Fruit fly (Drosophila melanogaster) whole organism, embryonic: ENCODE results near the gene CG17732.

Experiments
- Asciz ChIP-seq: fragments of 200-800 bp; sonication (Bioruptor generic); optimal IDR thresholded peaks from 2 replicates; lab custom pipeline; 2017; ENCODE audit warnings: missing biosample characterization, mild to moderate bottlenecking, missing genetic modification characterization, missing genetic modification reagents
- Blimp-1 ChIP-seq: fragments of 200-800 bp; sonication (Bioruptor generic); optimal IDR thresholded peaks from 3 replicates; lab custom pipeline; 2018; ENCODE audit warnings: missing biosample characterization, missing genetic modification characterization, mild to moderate bottlenecking, moderate library complexity, missing genetic modification reagents
- CG10543 ChIP-seq: fragments of 200-800 bp; sonication (Bioruptor generic); optimal IDR thresholded peaks from 3 replicates; lab custom pipeline; 2017; ENCODE audit warnings: missing biosample characterization, mild to moderate bottlenecking, missing genetic modification characterization, moderate library complexity
- CG11695 ChIP-seq: fragments of 200-800 bp; sonication (Bioruptor generic); IDR thresholded peaks from 3 replicates; pipeline ENCODE4 v1.3.6; 2022; ENCODE audit warnings: missing biosample characterization, missing genetic modification characterization
- CG12219 ChIP-seq: fragments of 200-800 bp; sonication (Bioruptor generic); optimal IDR thresholded peaks from 3 replicates; lab custom pipeline; 2018; ENCODE audit warnings: missing biosample characterization, mild to moderate bottlenecking, missing genetic modification characterization
- CG12942 ChIP-seq: fragments of 200-800 bp; sonication (Bioruptor generic); optimal IDR thresholded peaks from 3 replicates; lab custom pipeline; 2016; ENCODE audit warnings: missing biosample characterization, missing genetic modification characterization
- CG13624 ChIP-seq: fragments of 200-800 bp; sonication (Bioruptor generic); optimal IDR thresholded peaks from 2 replicates; lab custom pipeline; 2016; ENCODE audit warnings: missing biosample characterization, missing genetic modification characterization
- CG14050 ChIP-seq: fragments of 200-800 bp; sonication (Bioruptor generic); IDR thresholded peaks from 3 replicates; pipeline ENCODE4 v1.3.6; 2022; ENCODE audit warnings: missing biosample characterization, missing genetic modification characterization
- CG14965 ChIP-seq: fragments of 200-800 bp; sonication (Bioruptor generic); optimal IDR thresholded peaks from 2 replicates; lab custom pipeline; 2016; ENCODE audit warnings: missing biosample characterization, missing genetic modification characterization, borderline replicate concordance
- CG1603 ChIP-seq: fragments of 200-800 bp; sonication (Bioruptor generic); optimal IDR thresholded peaks from 2 replicates; lab custom pipeline; 2019; ENCODE audit warnings: missing biosample characterization, mild to moderate bottlenecking, missing genetic modification characterization, moderate library complexity
- CG16779 ChIP-seq: fragments of 200-800 bp; sonication (Bioruptor generic); IDR thresholded peaks from 2 replicates; pipeline ENCODE4 v1.3.6; 2022; ENCODE audit warnings: missing biosample characterization, missing genetic modification characterization
- CG16815 ChIP-seq: fragments of 200-800 bp; sonication (Bioruptor generic); optimal IDR thresholded peaks from 3 replicates; lab custom pipeline; 2017; ENCODE audit warnings: missing biosample characterization, mild to moderate bottlenecking, missing genetic modification characterization
- CG18599 ChIP-seq: fragments of 200-800 bp; sonication (Bioruptor generic); optimal IDR thresholded peaks from 3 replicates; lab custom pipeline; 2017; ENCODE audit warnings: missing biosample characterization, missing genetic modification characterization, mild to moderate bottlenecking, moderate library complexity, missing genetic modification reagents
- CG2129 ChIP-seq: fragments of 200-800 bp; sonication (Bioruptor generic); IDR thresholded peaks from 2 replicates; pipeline ENCODE4 v1.3.6; 2022; ENCODE audit warnings: missing biosample characterization, missing genetic modification characterization; ENCODE audit not compliant: partially characterized antibody
- CG2199 ChIP-seq: fragments of 200-800 bp; sonication (Bioruptor generic); IDR thresholded peaks from 3 replicates; pipeline ENCODE4 v1.3.6; 2022; ENCODE audit warnings: missing biosample characterization, missing genetic modification characterization
- CG2678 ChIP-seq: fragments of 200-800 bp; sonication (Bioruptor generic); optimal IDR thresholded peaks from 3 replicates; lab custom pipeline; 2019; ENCODE audit warnings: missing biosample characterization, mild to moderate bottlenecking, missing genetic modification characterization, moderate library complexity
- CG2875 ChIP-seq: fragments of 200-800 bp; sonication (Bioruptor generic); optimal IDR thresholded peaks from 2 replicates; lab custom pipeline; 2017; ENCODE audit warnings: missing biosample characterization, mild to moderate bottlenecking, missing genetic modification characterization, missing genetic modification reagents
- CG32532 ChIP-seq: fragments of 200-800 bp; sonication (Bioruptor generic); IDR thresholded peaks from 2 replicates; pipeline ENCODE4 v1.3.6; 2022; ENCODE audit warnings: missing biosample characterization, missing genetic modification characterization
- CG3407 ChIP-seq: fragments of 200-800 bp; sonication (Bioruptor generic); optimal IDR thresholded peaks from 2 replicates; lab custom pipeline; 2018; ENCODE audit warnings: missing biosample characterization, mild to moderate bottlenecking, missing genetic modification characterization
- CG4424 ChIP-seq: fragments of 200-800 bp; sonication (Bioruptor generic); optimal IDR thresholded peaks from 3 replicates; lab custom pipeline; 2016; ENCODE audit warnings: missing biosample characterization, missing genetic modification characterization
- CG4820 ChIP-seq: fragments of 200-800 bp; sonication (Bioruptor generic); optimal IDR thresholded peaks from 3 replicates; lab custom pipeline; 2016; ENCODE audit warnings: missing biosample characterization, missing genetic modification characterization
- CG7357 ChIP-seq: fragments of 200-800 bp; sonication (Bioruptor generic); IDR thresholded peaks from 3 replicates; pipeline ENCODE4 v1.3.6; 2022; ENCODE audit warnings: missing biosample characterization, missing genetic modification characterization
- CG8089 ChIP-seq: fragments of 200-800 bp; sonication (Bioruptor generic); optimal IDR thresholded peaks from 3 replicates; lab custom pipeline; 2016; ENCODE audit warnings: missing biosample characterization, missing genetic modification characterization
- CkIIα-i1 ChIP-seq: fragments of 200-800 bp; sonication (Bioruptor generic); IDR thresholded peaks from 2 replicates; pipeline ENCODE4 v1.3.6; 2022; ENCODE audit warnings: missing biosample characterization, missing genetic modification characterization
- Eip74EF ChIP-seq, 2 experiments: fragments of 200-800 bp in 1 of 2; fragments of >200 bp in 1 of 2; sonication (Bioruptor generic) in 1 of 2; optimal IDR thresholded peaks; 2 replicates each; lab custom pipeline; 2017 to 2019; ENCODE audit warnings: missing biosample characterization in 2 of 2, missing genetic modification characterization in 2 of 2, mild to moderate bottlenecking in 1 of 2, moderate library complexity in 1 of 2
- Lpt ChIP-seq: fragments of >200 bp; optimal IDR thresholded peaks from 2 replicates; lab custom pipeline; 2018; ENCODE audit warnings: missing biosample characterization, missing genetic modification characterization
- MTF-1 ChIP-seq: fragments of 200-800 bp; sonication (Bioruptor generic); optimal IDR thresholded peaks from 2 replicates; lab custom pipeline; 2018; ENCODE audit warnings: missing biosample characterization, mild to moderate bottlenecking, missing genetic modification characterization, borderline replicate concordance
- Pdp1 ChIP-seq, 2 experiments: fragments of 200-800 bp; sonication (Bioruptor generic); optimal IDR thresholded peaks; 3 replicates each; lab custom pipeline; 2016; ENCODE audit warnings: missing biosample characterization in 2 of 2, missing genetic modification characterization in 2 of 2, mild to moderate bottlenecking in 1 of 2, moderate library complexity in 1 of 2
- Ptx1 ChIP-seq: fragments of 200-800 bp; sonication (Bioruptor generic); IDR thresholded peaks from 2 replicates; pipeline ENCODE4 v1.3.6; 2022; ENCODE audit warnings: missing biosample characterization, missing genetic modification characterization
- Ravus ChIP-seq: fragments of 200-800 bp; sonication (Bioruptor generic); IDR thresholded peaks from 2 replicates; pipeline ENCODE4 v1.3.6; 2022; ENCODE audit warnings: missing biosample characterization, missing genetic modification characterization
- Xbp1 ChIP-seq: fragments of 200-800 bp; sonication (Bioruptor generic); optimal IDR thresholded peaks from 3 replicates; lab custom pipeline; 2016; ENCODE audit warnings: missing biosample characterization, mild to moderate bottlenecking, missing genetic modification characterization
- bowl ChIP-seq: fragments of 200-800 bp; sonication (Bioruptor generic); IDR thresholded peaks from 2 replicates; pipeline ENCODE4 v1.3.6; 2022; ENCODE audit warnings: missing biosample characterization, missing genetic modification characterization
- croc ChIP-seq: fragments of 200-800 bp; sonication (Bioruptor generic); conservative IDR thresholded peaks from 3 replicates; pipeline ENCODE4 v1.3.6; 2022; ENCODE audit warnings: missing biosample characterization, missing genetic modification characterization
- da ChIP-seq: fragments of 200-800 bp; sonication (Bioruptor generic); optimal IDR thresholded peaks from 2 replicates; lab custom pipeline; 2016; ENCODE audit warnings: missing biosample characterization, missing genetic modification characterization
- eve ChIP-seq, 2 experiments: fragments of >200 bp; optimal IDR thresholded peaks; 2 replicates each; lab custom pipeline; 2017; ENCODE audit warnings: missing biosample characterization in 2 of 2, missing genetic modification characterization in 2 of 2
- jumu ChIP-seq: fragments of 200-800 bp; sonication (Bioruptor generic); optimal IDR thresholded peaks from 3 replicates; lab custom pipeline; 2016; ENCODE audit warnings: missing biosample characterization, missing genetic modification characterization
- klu ChIP-seq: fragments of 200-800 bp; sonication (Bioruptor generic); IDR thresholded peaks from 2 replicates; pipeline ENCODE4 v1.3.6; 2022; ENCODE audit warnings: missing biosample characterization, missing genetic modification characterization
- nmo ChIP-seq: fragments of 200-800 bp; sonication (Bioruptor generic); optimal IDR thresholded peaks from 2 replicates; lab custom pipeline; 2018; ENCODE audit warnings: missing biosample characterization, mild to moderate bottlenecking, missing genetic modification characterization, moderate library complexity
- odd ChIP-seq: fragments of 200-800 bp; sonication (Bioruptor generic); optimal IDR thresholded peaks from 2 replicates; lab custom pipeline; 2017; ENCODE audit warnings: missing biosample characterization, mild to moderate bottlenecking, missing genetic modification characterization
- peb ChIP-seq: fragments of 200-800 bp; sonication (Bioruptor generic); IDR thresholded peaks from 2 replicates; pipeline ENCODE4 v1.3.6; 2022; ENCODE audit warnings: missing biosample characterization, missing genetic modification characterization
- prd ChIP-seq, 3 experiments: fragments of >200 bp in 2 of 3; fragments of 200-800 bp in 1 of 3; sonication (Bioruptor generic) in 1 of 3; optimal IDR thresholded peaks in 2 of 3; IDR thresholded peaks in 1 of 3; 2 replicates in 2 of 3; 3 replicates in 1 of 3; pipeline versions ENCODE4 v1.3.6 to Lab custom; 2017 to 2022; ENCODE audit warnings: missing biosample characterization in 1 of 3, missing genetic modification characterization in 1 of 3
- repo ChIP-seq: fragments of 200-800 bp; sonication (Bioruptor generic); optimal IDR thresholded peaks from 2 replicates; lab custom pipeline; 2016; ENCODE audit warnings: missing biosample characterization, missing genetic modification characterization
- schlank ChIP-seq: fragments of 200-800 bp; sonication (Bioruptor generic); optimal IDR thresholded peaks from 2 replicates; lab custom pipeline; 2018; ENCODE audit warnings: missing biosample characterization, mild to moderate bottlenecking, missing genetic modification characterization
- sima ChIP-seq: fragments of 200-800 bp; sonication (Bioruptor generic); optimal IDR thresholded peaks from 2 replicates; lab custom pipeline; 2016; ENCODE audit warnings: missing biosample characterization, missing genetic modification characterization
- stwl ChIP-seq: fragments of 200-800 bp; sonication (Bioruptor generic); optimal IDR thresholded peaks from 3 replicates; lab custom pipeline; 2018; ENCODE audit warnings: missing biosample characterization, mild to moderate bottlenecking, missing genetic modification characterization, moderate library complexity
- tup ChIP-seq: fragments of 200-800 bp; sonication (Bioruptor generic); optimal IDR thresholded peaks from 2 replicates; lab custom pipeline; 2016; ENCODE audit warnings: missing biosample characterization, mild to moderate bottlenecking, missing genetic modification characterization, moderate library complexity
- z ChIP-seq: fragments of 200-800 bp; sonication (Bioruptor generic); IDR thresholded peaks from 3 replicates; pipeline ENCODE4 v1.3.6; 2022; ENCODE audit warnings: missing biosample characterization, missing genetic modification characterization
- zf30C ChIP-seq: fragments of 200-800 bp; sonication (Bioruptor generic); optimal IDR thresholded peaks from 3 replicates; lab custom pipeline; 2018; ENCODE audit warnings: missing biosample characterization, mild to moderate bottlenecking, missing genetic modification characterization

Gene CG17732

DNA sequence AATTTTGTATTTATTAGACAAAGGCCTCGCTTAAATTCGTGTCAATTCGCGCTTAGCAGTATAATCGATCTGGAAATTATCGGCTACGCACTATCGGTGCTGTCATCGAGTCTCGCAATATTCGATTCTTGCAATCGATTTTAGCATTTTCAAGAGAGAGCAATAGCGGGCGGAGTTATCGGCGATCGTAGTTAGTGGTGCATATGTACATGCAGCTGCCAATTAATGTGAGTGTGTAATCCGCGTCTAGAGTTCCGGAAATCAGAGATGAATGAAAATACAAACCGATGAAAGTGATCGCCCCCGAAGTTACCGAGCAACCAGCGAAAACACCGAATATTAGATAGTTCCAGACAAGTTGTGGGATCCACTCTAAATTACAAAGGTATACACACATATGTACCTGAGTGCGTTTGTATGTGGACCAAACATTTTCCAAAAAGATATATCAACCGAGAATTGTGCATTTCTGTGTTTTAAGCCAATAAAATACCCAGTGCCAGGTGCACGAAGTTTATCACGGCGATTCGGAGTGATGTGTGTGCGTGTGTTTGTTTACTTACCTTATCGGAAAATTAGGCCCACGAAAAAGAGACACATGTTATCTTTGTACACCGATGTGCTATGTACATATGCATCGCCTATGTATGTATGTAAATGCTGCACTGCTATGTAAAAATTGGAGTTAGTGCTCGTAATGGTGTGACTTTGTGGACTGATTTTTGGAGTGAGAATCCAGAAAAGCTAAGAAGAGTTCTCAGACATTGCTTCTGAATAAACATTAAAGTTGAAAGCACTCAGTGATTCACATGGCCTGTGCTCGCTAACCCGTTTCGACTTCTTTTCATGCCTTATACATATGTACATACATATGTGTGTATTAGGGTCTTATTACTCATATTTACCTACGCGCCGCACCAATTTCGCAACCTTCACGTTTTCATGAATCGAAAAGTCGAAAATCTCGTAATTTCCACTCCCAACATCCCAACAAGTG lies 25.1 kb downstream of the CG17732 start (continued):
- TF ChIP-seq CG8089 (peak; percentile 25), CG10543 (no peak), z (GFP tag; lab: Robert Waterston, UW) (peak; percentile 53; the same call in 1 of the 3 replicates), Ravus (no peak), CG14965 (GFP tag; lab: Kevin White, UChicago) (no peak), jumu (GFP tag; lab: Kevin White, UChicago) (no peak), CG16779 (GFP tag; lab: Robert Waterston, UW) (no peak), da (GFP tag; lab: Kevin White, UChicago) (no peak), Blimp-1 (GFP tag; lab: Kevin White, UChicago) (no peak), nmo (GFP tag; lab: Kevin White, UChicago) (no peak), odd (GFP tag; lab: Kevin White, UChicago) (peak; percentile 26), CG4820 (GFP tag; lab: Kevin White, UChicago) (no peak), CG12942 (GFP tag; lab: Kevin White, UChicago) (no peak), MTF-1 (GFP tag; lab: Kevin White, UChicago) (no peak), peb (no peak), CG1603 (tag; lab: Kevin White, UChicago) (peak; percentile 79), CG13624 (GFP tag; lab: Kevin White, UChicago) (no peak), CG2678 (tag; lab: Kevin White, UChicago) (no peak), CG4424 (GFP tag; lab: Kevin White, UChicago) (peak; percentile 5), zf30C (GFP tag; lab: Kevin White, UChicago) (no peak), CG3407 (GFP tag; lab: Kevin White, UChicago) (no peak), CG12219 (GFP tag; lab: Kevin White, UChicago) (no peak), schlank (tag; lab: Kevin White, UChicago) (no peak), CG14050 (GFP tag; lab: Robert Waterston, UW) (no peak), Pdp1 (GFP tag; optimal IDR thresholded peaks at IDR 0.05; lab: Kevin White, UChicago) (peak in 1 of 2 experiments; percentile 42), CG16815 (GFP tag; lab: Kevin White, UChicago) (no peak), Lpt (GFP tag; lab: Kevin White, UChicago) (no peak), bowl (GFP tag; lab: Robert Waterston, UW) (no peak), Xbp1 (no peak), CkIIα-i1 (no peak), tup (no peak), CG2199 (GFP tag; lab: Robert Waterston, UW) (no peak), croc (GFP tag; lab: Robert Waterston, UW) (no peak), Ptx1 (GFP tag; lab: Robert Waterston, UW) (no peak), Asciz (GFP tag; lab: Kevin White, UChicago) (peak; percentile 36), CG18599 (GFP tag; lab: Kevin White, UChicago) (no peak), repo (GFP tag; lab: Kevin White, UChicago) (no peak), prd (optimal IDR thresholded peaks at IDR 0.05; lab: Kevin White, UChicago) (no peak), prd (GFP tag; IDR thresholded peaks at IDR 0.05; lab: Robert Waterston, UW) (no peak), CG11695 (GFP tag; lab: Robert Waterston, UW) (no peak; the same call in 2 of the 3 replicates), CG7357 (GFP tag; lab: Robert Waterston, UW) (no peak), klu (no peak), Eip74EF (GFP tag; optimal IDR thresholded peaks at IDR 0.05; lab: Kevin White, UChicago) (no peak), sima (GFP tag; lab: Kevin White, UChicago) (no peak), CG32532 (no peak), eve (GFP tag; optimal IDR thresholded peaks at IDR 0.05; lab: Kevin White, UChicago) (peak in 1 of 2 experiments; percentile 82), CG2875 (GFP tag; lab: Kevin White, UChicago) (no peak), stwl (tag; lab: Kevin White, UChicago) (peak; percentile 94), CG2129 (GFP tag; lab: Robert Waterston, UW) (peak; percentile 76)
